Worm (Caenorhabditis elegans): Measurements from ENCODE around the gene C26B9.6.

Gene C26B9.6

ce11 chrX:5348529-5349148 lies 13.4 kb upstream of the C26B9.6 start, which contains the start of gene syx-3:
Gene syx-3 (plus strand): TSS chrX:5349098.
- no peak for TF ChIP-seq dao-5 (tag; optimal IDR thresholded peaks at IDR 0.05)
- TF ChIP-seq him-1 (tag; optimal IDR thresholded peaks at IDR 0.05): no peak
- TF ChIP-seq W03F9.2 (tag; optimal IDR thresholded peaks at IDR 0.05): no peak

ce11 chrX:5347856-5348255 lies 12.6 kb upstream of the C26B9.6 start:
- no peak for TF ChIP-seq W03F9.2 (tag; optimal IDR thresholded peaks at IDR 0.05)
- TF ChIP-seq dao-5 (tag; optimal IDR thresholded peaks at IDR 0.05): no peak
- TF ChIP-seq him-1 (tag; optimal IDR thresholded peaks at IDR 0.05): no peak

- TF ChIP-seq dao-5 (tag; optimal IDR thresholded peaks at IDR 0.05) (no peak), him-1 (tag; optimal IDR thresholded peaks at IDR 0.05) (no peak), W03F9.2 (tag; optimal IDR thresholded peaks at IDR 0.05) (no peak)
These were observed 11.0 kb upstream of the C26B9.6 start for ce11 chrX:5346303-5346702.

- TF ChIP-seq dao-5 (tag; optimal IDR thresholded peaks at IDR 0.05) (no peak), him-1 (tag; optimal IDR thresholded peaks at IDR 0.05) (no peak)
These were observed 9.0 kb upstream of the C26B9.6 start, which contains the start of gene C26B9.1 for ce11 chrX:5344287-5344686. Gene C26B9.1 (plus strand): TSS chrX:5344587.

ce11 chrX:5342007-5342406 lies 6.7 kb upstream of the C26B9.6 start, which contains the start of gene C26B9.7:
Gene C26B9.7 (plus strand): TSS chrX:5342307.
- TF ChIP-seq W03F9.2 (tag; optimal IDR thresholded peaks at IDR 0.05) (no peak), dao-5 (tag; optimal IDR thresholded peaks at IDR 0.05) (no peak), him-1 (tag; optimal IDR thresholded peaks at IDR 0.05) (no peak)

ce11 chrX:5339889-5340288 lies 4.6 kb upstream of the C26B9.6 start, which contains the start of gene C26B9.2:
Gene C26B9.2 (plus strand): TSS chrX:5340189.
- TF ChIP-seq dao-5 (tag; optimal IDR thresholded peaks at IDR 0.05): no peak
- no peak for TF ChIP-seq him-1 (tag; optimal IDR thresholded peaks at IDR 0.05)
- no peak for TF ChIP-seq W03F9.2 (tag; optimal IDR thresholded peaks at IDR 0.05)

ce11 chrX:5339357-5339756 lies 4.1 kb upstream of the C26B9.6 start:
- TF ChIP-seq him-1 (tag; optimal IDR thresholded peaks at IDR 0.05) (no peak), dao-5 (tag; optimal IDR thresholded peaks at IDR 0.05) (no peak), W03F9.2 (tag; optimal IDR thresholded peaks at IDR 0.05) (no peak)

- TF ChIP-seq dao-5 (tag; optimal IDR thresholded peaks at IDR 0.05): no peak
- TF ChIP-seq W03F9.2 (tag; optimal IDR thresholded peaks at IDR 0.05): no peak
- TF ChIP-seq him-1 (tag; optimal IDR thresholded peaks at IDR 0.05): no peak
These were observed 2.7 kb upstream of the C26B9.6 start, which contains the start of gene C26B9.3 for ce11 chrX:5337959-5338358. Gene C26B9.3 (plus strand): TSS chrX:5338301.

ce11 chrX:5336498-5336897 lies 1.2 kb upstream of the C26B9.6 start:
- TF ChIP-seq W03F9.2 (tag; optimal IDR thresholded peaks at IDR 0.05): peak; percentile 49
- TF ChIP-seq dao-5 (tag; optimal IDR thresholded peaks at IDR 0.05): no peak
- no peak for TF ChIP-seq him-1 (tag; optimal IDR thresholded peaks at IDR 0.05)

ce11 chrX:5330765-5331164 lies 4.5 kb downstream of the C26B9.6 start:
- TF ChIP-seq dao-5 (tag; optimal IDR thresholded peaks at IDR 0.05) (no peak), him-1 (tag; optimal IDR thresholded peaks at IDR 0.05) (no peak), W03F9.2 (tag; optimal IDR thresholded peaks at IDR 0.05) (no peak)

- TF ChIP-seq him-1 (tag; optimal IDR thresholded peaks at IDR 0.05): no peak
- no peak for TF ChIP-seq W03F9.2 (tag; optimal IDR thresholded peaks at IDR 0.05)
- no peak for TF ChIP-seq dao-5 (tag; optimal IDR thresholded peaks at IDR 0.05)
These were observed 6.0 kb downstream of the C26B9.6 start, which contains the start of gene C26B9.5 for ce11 chrX:5329236-5329635. Gene C26B9.5 (plus strand): TSS chrX:5329479.

- TF ChIP-seq him-1 (tag; optimal IDR thresholded peaks at IDR 0.05): no peak
- TF ChIP-seq W03F9.2 (tag; optimal IDR thresholded peaks at IDR 0.05): no peak
- no peak for TF ChIP-seq dao-5 (tag; optimal IDR thresholded peaks at IDR 0.05)
These were observed 12.0 kb downstream of the C26B9.6 start, which contains the start of gene sto-2 for ce11 chrX:5323287-5323686. Gene sto-2 (minus strand): TSS chrX:5323387.

- TF ChIP-seq W03F9.2 (tag; optimal IDR thresholded peaks at IDR 0.05) (no peak), him-1 (tag; optimal IDR thresholded peaks at IDR 0.05) (no peak), dao-5 (tag; optimal IDR thresholded peaks at IDR 0.05) (no peak)
These were observed 13.7 kb downstream of the C26B9.6 start for ce11 chrX:5321563-5321962.

- TF ChIP-seq him-1 (tag; optimal IDR thresholded peaks at IDR 0.05): no peak
- peak; percentile 67 for TF ChIP-seq dao-5 (tag; optimal IDR thresholded peaks at IDR 0.05)
These were observed 15.9 kb downstream of the C26B9.6 start for ce11 chrX:5319214-5319838.

Measured in whole organism, L4/young adult.